Fruit fly (Drosophila melanogaster) S2 (cell line): Measurements from ENCODE around the gene Nek2.

Experiments used
- CG8478 ChIP-seq: fragments of >200 bp; optimal IDR thresholded peaks from 2 replicates; lab custom pipeline; 2018
- CTCF ChIP-seq, 2 experiments: fragments of >200 bp; optimal IDR thresholded peaks; 2 replicates each; lab custom pipeline; 2018

Nek2 gene

dm6 chrX:7909482-7909881, 18.0 kb upstream of the Nek2 start:
- TF ChIP-seq CTCF (optimal IDR thresholded peaks at IDR 0.05; lab: Kevin White, UChicago): no peak

dm6 chrX:7909069-7909389, 17.6 kb upstream of the Nek2 start:
- TF ChIP-seq CG8478 (lab: Kevin White, UChicago) (no peak), CTCF (optimal IDR thresholded peaks at IDR 0.05; lab: Kevin White, UChicago) (no peak)

- TF ChIP-seq CTCF (optimal IDR thresholded peaks at IDR 0.05; lab: Kevin White, UChicago) (no peak), CG8478 (lab: Kevin White, UChicago) (no peak)
Measured at dm6 chrX:7908239-7909068, 17.0 kb upstream of the Nek2 start, which contains the start of the genes dpr14 and spidey. Gene dpr14 (minus strand): TSS chrX:7908286. Gene spidey (plus strand): TSS chrX:7908931.

- peak in 1 of 2 experiments; percentile 2 for TF ChIP-seq CTCF (optimal IDR thresholded peaks at IDR 0.05; lab: Kevin White, UChicago)
- no peak for TF ChIP-seq CG8478 (lab: Kevin White, UChicago)
Measured at dm6 chrX:7901153-7902038, 9.9 kb upstream of the Nek2 start, which contains the start of the genes RpS6 and bys. Gene RpS6 (minus strand): TSS chrX:7901331. Gene bys (plus strand): TSS chrX:7901880.

dm6 chrX:7900659-7901058, 9.2 kb upstream of the Nek2 start:
- TF ChIP-seq CTCF (optimal IDR thresholded peaks at IDR 0.05; lab: Kevin White, UChicago) (no peak), CG8478 (lab: Kevin White, UChicago) (no peak)

- no peak for TF ChIP-seq CG8478 (lab: Kevin White, UChicago)
- no peak for TF ChIP-seq CTCF (optimal IDR thresholded peaks at IDR 0.05; lab: Kevin White, UChicago)
Measured at dm6 chrX:7893411-7894122, 2.1 kb upstream of the Nek2 start, which contains the start of the genes CG45089, ND-MNLL and p115. Gene CG45089 (minus strand): TSS chrX:7893798. Gene ND-MNLL (minus strand): TSS chrX:7893798. Gene p115 (plus strand): TSS chrX:7894031.

dm6 chrX:7892539-7892899, 1.1 kb upstream of the Nek2 start:
- TF ChIP-seq CG8478 (lab: Kevin White, UChicago): no peak
- no peak for TF ChIP-seq CTCF (optimal IDR thresholded peaks at IDR 0.05; lab: Kevin White, UChicago)

dm6 chrX:7888386-7889024, 2.9 kb downstream of the Nek2 start, which contains the start of gene Acat1:
Gene Acat1 (minus strand): TSS chrX:7888785.
- TF ChIP-seq CG8478 (lab: Kevin White, UChicago) (no peak), CTCF (optimal IDR thresholded peaks at IDR 0.05; lab: Kevin White, UChicago) (no peak)

dm6 chrX:7884360-7884759, 7.1 kb downstream of the Nek2 start, which contains the start of gene Ir7g:
Gene Ir7g (plus strand): TSS chrX:7884660.
- no peak for TF ChIP-seq CG8478 (lab: Kevin White, UChicago)
- no peak for TF ChIP-seq CTCF (optimal IDR thresholded peaks at IDR 0.05; lab: Kevin White, UChicago)

- no peak for TF ChIP-seq CTCF (optimal IDR thresholded peaks at IDR 0.05; lab: Kevin White, UChicago)
- TF ChIP-seq CG8478 (lab: Kevin White, UChicago): no peak
Measured at dm6 chrX:7883926-7884325, 7.5 kb downstream of the Nek2 start, which contains the start of gene Ir7f. Gene Ir7f (minus strand): TSS chrX:7884026.

- TF ChIP-seq CG8478 (lab: Kevin White, UChicago) (no peak), CTCF (optimal IDR thresholded peaks at IDR 0.05; lab: Kevin White, UChicago) (no peak)
Measured at dm6 chrX:7881579-7881978, 9.9 kb downstream of the Nek2 start, which contains the start of gene Ir7e. Gene Ir7e (minus strand): TSS chrX:7881679.

- TF ChIP-seq CG8478 (lab: Kevin White, UChicago) (no peak), CTCF (optimal IDR thresholded peaks at IDR 0.05; lab: Kevin White, UChicago) (no peak)
Measured at dm6 chrX:7878736-7879135, 12.7 kb downstream of the Nek2 start, which contains the start of gene Ir7d. Gene Ir7d (minus strand): TSS chrX:7878836.

- TF ChIP-seq CTCF (optimal IDR thresholded peaks at IDR 0.05; lab: Kevin White, UChicago): no peak
- TF ChIP-seq CG8478 (lab: Kevin White, UChicago): no peak
Measured at dm6 chrX:7874094-7874493, 17.4 kb downstream of the Nek2 start, which contains the start of gene Ir7c. Gene Ir7c (plus strand): TSS chrX:7874394.
